Fruit fly (Drosophila melanogaster) whole organism, embryonic: ENCODE measurements around the gene Obp73a.

Experiments
- Atf-2 ChIP-seq: fragments of 200-800 bp; sonication (Bioruptor generic); optimal IDR thresholded peaks from 2 replicates; lab custom pipeline; 2016; ENCODE audit warnings: missing biosample characterization, missing genetic modification characterization
- CG10147 ChIP-seq: fragments of 200-800 bp; sonication (Bioruptor generic); optimal IDR thresholded peaks from 2 replicates; lab custom pipeline; 2019; ENCODE audit warnings: missing biosample characterization, mild to moderate bottlenecking, missing genetic modification characterization, moderate library complexity
- CG10366 ChIP-seq: fragments of 200-800 bp; sonication (Bioruptor generic); IDR thresholded peaks from 2 replicates; pipeline ENCODE4 v1.3.6; 2022; ENCODE audit warnings: missing biosample characterization, missing genetic modification characterization
- CG11398 ChIP-seq: fragments of 200-800 bp; sonication (Bioruptor generic); optimal IDR thresholded peaks from 2 replicates; lab custom pipeline; 2016; ENCODE audit warnings: missing biosample characterization, missing genetic modification characterization
- CG13287 ChIP-seq: fragments of 200-800 bp; sonication (Bioruptor generic); IDR thresholded peaks from 2 replicates; pipeline ENCODE4 v1.3.6; 2022; ENCODE audit warnings: missing biosample characterization, missing genetic modification characterization; ENCODE audit not compliant: partially characterized antibody
- CG1603 ChIP-seq: fragments of 200-800 bp; sonication (Bioruptor generic); optimal IDR thresholded peaks from 2 replicates; lab custom pipeline; 2019; ENCODE audit warnings: missing biosample characterization, mild to moderate bottlenecking, missing genetic modification characterization, moderate library complexity
- CG2678 ChIP-seq: fragments of 200-800 bp; sonication (Bioruptor generic); optimal IDR thresholded peaks from 3 replicates; lab custom pipeline; 2019; ENCODE audit warnings: missing biosample characterization, mild to moderate bottlenecking, missing genetic modification characterization, moderate library complexity
- CG30020 ChIP-seq: fragments of 200-800 bp; optimal IDR thresholded peaks from 2 replicates; lab custom pipeline; 2019; ENCODE audit warnings: missing biosample characterization, mild to moderate bottlenecking, missing genetic modification characterization, moderate library complexity
- CG32772 ChIP-seq: fragments of 200-800 bp; sonication (Bioruptor generic); IDR thresholded peaks from 2 replicates; pipeline ENCODE4 v1.3.6; 2022; ENCODE audit warnings: missing biosample characterization, missing genetic modification characterization
- CG4404 ChIP-seq: fragments of 200-800 bp; sonication (Bioruptor generic); IDR thresholded peaks from 2 replicates; pipeline ENCODE4 v1.3.6; 2022; ENCODE audit warnings: missing biosample characterization, missing genetic modification characterization
- CG6689 ChIP-seq: fragments of 200-800 bp; sonication (Bioruptor generic); IDR thresholded peaks from 2 replicates; pipeline ENCODE4 v1.3.6; 2022; ENCODE audit warnings: missing biosample characterization, missing genetic modification characterization
- CG6854 ChIP-seq: fragments of 200-800 bp; sonication (Bioruptor generic); optimal IDR thresholded peaks from 3 replicates; lab custom pipeline; 2017; ENCODE audit warnings: missing biosample characterization, mild to moderate bottlenecking, missing genetic modification characterization
- CG7786 ChIP-seq: fragments of 200-800 bp; sonication (Bioruptor generic); optimal IDR thresholded peaks from 2 replicates; lab custom pipeline; 2016; ENCODE audit warnings: missing biosample characterization, missing genetic modification characterization
- CG8478 ChIP-seq: fragments of >200 bp; optimal IDR thresholded peaks from 2 replicates; lab custom pipeline; 2018
- CG9215 ChIP-seq: fragments of 200-800 bp; sonication (Bioruptor generic); IDR thresholded peaks from 2 replicates; pipeline ENCODE4 v1.3.6; 2022; ENCODE audit warnings: missing biosample characterization, missing genetic modification characterization
- CTCF ChIP-seq: fragments of 200-800 bp; sonication (Bioruptor generic); optimal IDR thresholded peaks from 2 replicates; lab custom pipeline; 2017; ENCODE audit warnings: missing biosample characterization, mild to moderate bottlenecking, missing genetic modification characterization, moderate library complexity
- CkIIα-i1 ChIP-seq: fragments of 200-800 bp; sonication (Bioruptor generic); IDR thresholded peaks from 2 replicates; pipeline ENCODE4 v1.3.6; 2022; ENCODE audit warnings: missing biosample characterization, missing genetic modification characterization
- Dek ChIP-seq: fragments of 200-800 bp; sonication (Bioruptor generic); optimal IDR thresholded peaks from 3 replicates; lab custom pipeline; 2019; ENCODE audit warnings: missing biosample characterization, mild to moderate bottlenecking, missing genetic modification characterization, moderate library complexity
- Doc2 ChIP-seq: fragments of 200-800 bp; sonication (Bioruptor generic); IDR thresholded peaks from 2 replicates; pipeline ENCODE4 v1.3.6; 2022; ENCODE audit warnings: missing biosample characterization, missing genetic modification characterization
- Dref ChIP-seq: fragments of 200-800 bp; sonication (Bioruptor generic); IDR thresholded peaks from 2 replicates; pipeline ENCODE4 v1.3.6; 2022; ENCODE audit warnings: missing biosample characterization, missing genetic modification characterization
- E2f2 ChIP-seq: fragments of 200-800 bp; sonication (Bioruptor generic); IDR thresholded peaks from 2 replicates; pipeline ENCODE4 v1.3.6; 2022; ENCODE audit warnings: missing biosample characterization, missing genetic modification characterization
- Ets65A ChIP-seq: fragments of 200-800 bp; sonication (Bioruptor generic); peaks from one replicate; lab custom pipeline; 2016; ENCODE audit warnings: missing biosample characterization, missing genetic modification characterization
- Fer3 ChIP-seq: fragments of 200-800 bp; sonication (Bioruptor generic); optimal IDR thresholded peaks from 2 replicates; lab custom pipeline; 2018; ENCODE audit warnings: missing biosample characterization, mild to moderate bottlenecking, missing genetic modification characterization, moderate library complexity
- GATAe ChIP-seq: fragments of 200-800 bp; sonication (Bioruptor generic); conservative IDR thresholded peaks from 2 replicates; pipeline ENCODE4 v1.3.6; 2022; ENCODE audit warnings: missing biosample characterization, missing genetic modification characterization
- HLH54F ChIP-seq: fragments of 200-800 bp; sonication (Bioruptor generic); optimal IDR thresholded peaks from 3 replicates; lab custom pipeline; 2016; ENCODE audit warnings: missing biosample characterization, missing genetic modification characterization
- Hand ChIP-seq: fragments of 200-800 bp; sonication (Bioruptor generic); optimal IDR thresholded peaks from 2 replicates; lab custom pipeline; 2017; ENCODE audit warnings: mild to moderate bottlenecking, missing biosample characterization, missing genetic modification reagents, missing genetic modification characterization
- MBD-R2 ChIP-seq: fragments of 200-800 bp; sonication (Bioruptor generic); IDR thresholded peaks from 2 replicates; pipeline ENCODE4 v1.3.6; 2022; ENCODE audit warnings: missing biosample characterization, missing genetic modification characterization
- Mad ChIP-seq: fragments of 200-800 bp; sonication (Bioruptor generic); optimal IDR thresholded peaks from 2 replicates; lab custom pipeline; 2016; ENCODE audit warnings: missing biosample characterization, missing genetic modification characterization
- Rfx ChIP-seq: fragments of 200-800 bp; sonication (Bioruptor generic); IDR thresholded peaks from 2 replicates; pipeline ENCODE4 v1.3.6; 2022; ENCODE audit warnings: missing biosample characterization, missing genetic modification characterization
- bbx ChIP-seq: fragments of 200-800 bp; sonication (Bioruptor generic); IDR thresholded peaks from 2 replicates; pipeline ENCODE4 v1.3.6; 2022; ENCODE audit warnings: missing biosample characterization, missing genetic modification characterization; ENCODE audit not compliant: partially characterized antibody
- btn ChIP-seq: fragments of 200-800 bp; sonication (Bioruptor generic); optimal IDR thresholded peaks from 2 replicates; lab custom pipeline; 2016; ENCODE audit warnings: missing biosample characterization, missing genetic modification characterization
- cas ChIP-seq: fragments of 200-800 bp; sonication (Bioruptor generic); IDR thresholded peaks from 2 replicates; pipeline ENCODE4 v1.3.6; 2022; ENCODE audit warnings: missing biosample characterization, missing genetic modification characterization
- corto ChIP-seq: fragments of 200-800 bp; sonication (Bioruptor generic); optimal IDR thresholded peaks from 2 replicates; lab custom pipeline; 2016; ENCODE audit warnings: missing biosample characterization, mild to moderate bottlenecking, missing genetic modification characterization, moderate library complexity
- cwo ChIP-seq: fragments of 200-800 bp; sonication (Bioruptor generic); optimal IDR thresholded peaks from 3 replicates; lab custom pipeline; 2017; ENCODE audit warnings: missing biosample characterization, missing genetic modification characterization, mild to moderate bottlenecking, moderate library complexity, missing genetic modification reagents
- disco-r ChIP-seq: fragments of 200-800 bp; sonication (Bioruptor generic); optimal IDR thresholded peaks from 2 replicates; lab custom pipeline; 2016; ENCODE audit warnings: missing biosample characterization, missing genetic modification characterization
- eyg ChIP-seq: fragments of 200-800 bp; sonication (Bioruptor generic); optimal IDR thresholded peaks from 3 replicates; lab custom pipeline; 2016; ENCODE audit warnings: missing biosample characterization, missing genetic modification characterization
- fd96Cb ChIP-seq: fragments of 200-800 bp; sonication (Bioruptor generic); optimal IDR thresholded peaks from 2 replicates; lab custom pipeline; 2018; ENCODE audit warnings: missing biosample characterization, mild to moderate bottlenecking, missing genetic modification characterization, moderate library complexity
- gsb ChIP-seq: fragments of 200-800 bp; sonication (Bioruptor generic); IDR thresholded peaks from 2 replicates; pipeline ENCODE4 v1.3.6; 2022; ENCODE audit warnings: missing biosample characterization, missing genetic modification characterization
- hb ChIP-seq: fragments of 200-800 bp; sonication (Bioruptor generic); IDR thresholded peaks from 3 replicates; pipeline ENCODE4 v1.3.6; 2022; ENCODE audit warnings: missing biosample characterization, missing genetic modification characterization; ENCODE audit not compliant: partially characterized antibody
- hbn ChIP-seq: fragments of 200-800 bp; sonication (Bioruptor generic); IDR thresholded peaks from 2 replicates; pipeline ENCODE4 v1.3.6; 2022; ENCODE audit warnings: missing biosample characterization, missing genetic modification characterization; ENCODE audit not compliant: partially characterized antibody
- lmd ChIP-seq: fragments of 200-800 bp; sonication (Bioruptor generic); IDR thresholded peaks from 2 replicates; pipeline ENCODE4 v1.3.6; 2022; ENCODE audit warnings: missing biosample characterization, missing genetic modification characterization
- lov ChIP-seq, 2 experiments: fragments of 200-800 bp in 1 of 2; fragments of >200 bp in 1 of 2; sonication (Bioruptor generic) in 1 of 2; IDR thresholded peaks in 1 of 2; optimal IDR thresholded peaks in 1 of 2; 2 replicates in 1 of 2; 3 replicates in 1 of 2; pipeline versions ENCODE4 v1.3.6 to Lab custom; 2017 to 2022; ENCODE audit warnings: missing biosample characterization in 1 of 2, missing genetic modification characterization in 1 of 2
- mam ChIP-seq: fragments of 200-800 bp; sonication (Bioruptor generic); optimal IDR thresholded peaks from 3 replicates; lab custom pipeline; 2016; ENCODE audit warnings: missing biosample characterization, missing genetic modification characterization
- mirr ChIP-seq: fragments of 200-800 bp; sonication (Bioruptor generic); optimal IDR thresholded peaks from 3 replicates; lab custom pipeline; 2018; ENCODE audit warnings: missing biosample characterization, mild to moderate bottlenecking, missing genetic modification characterization
- onecut ChIP-seq: fragments of 200-800 bp; sonication (Bioruptor generic); IDR thresholded peaks from 2 replicates; pipeline ENCODE4 v1.3.6; 2022; ENCODE audit warnings: missing biosample characterization, missing genetic modification characterization
- org-1 ChIP-seq: fragments of 200-800 bp; sonication (Bioruptor generic); optimal IDR thresholded peaks from 2 replicates; lab custom pipeline; 2017; ENCODE audit warnings: missing biosample characterization, missing genetic modification characterization
- sens ChIP-seq: fragments of 200-800 bp; sonication (Bioruptor generic); peaks from one replicate; lab custom pipeline; 2016; ENCODE audit warnings: missing biosample characterization, missing genetic modification characterization
- shn ChIP-seq: fragments of 200-800 bp; sonication (Bioruptor generic); optimal IDR thresholded peaks from 3 replicates; lab custom pipeline; 2016; ENCODE audit warnings: missing biosample characterization, missing genetic modification characterization
- trem ChIP-seq: fragments of 200-800 bp; optimal IDR thresholded peaks from 3 replicates; lab custom pipeline; 2019; ENCODE audit warnings: missing biosample characterization, mild to moderate bottlenecking, missing genetic modification characterization, moderate library complexity
- tx ChIP-seq: fragments of 200-800 bp; sonication (Bioruptor generic); optimal IDR thresholded peaks from 2 replicates; lab custom pipeline; 2016; ENCODE audit warnings: missing biosample characterization, missing genetic modification characterization

Obp73a gene

dm6 chr3L:16986062-16987013 is 42.2 kb downstream of the Obp73a start (continued):
- TF ChIP-seq cwo = peak; percentile 28
- no peak for TF ChIP-seq onecut (GFP tag; lab: Robert Waterston, UW)
- peak; percentile 71 for TF ChIP-seq Rfx (GFP tag; lab: Robert Waterston, UW)
- peak; percentile 42 for TF ChIP-seq CG6689
- TF ChIP-seq CG10147 (GFP tag; lab: Kevin White, UChicago) = peak; percentile 37
- TF ChIP-seq disco-r (GFP tag; lab: Kevin White, UChicago) = no peak
- TF ChIP-seq Dref (GFP tag; lab: Robert Waterston, UW) = no peak
- no peak for TF ChIP-seq eyg (GFP tag; lab: Kevin White, UChicago)
- TF ChIP-seq CkIIα-i1 (GFP tag; lab: Robert Waterston, UW) = no peak
- peak; percentile 36 for TF ChIP-seq Dek (tag; lab: Kevin White, UChicago)
- peak; percentile 13 for TF ChIP-seq tx (GFP tag; lab: Kevin White, UChicago)
- TF ChIP-seq Atf-2 (GFP tag; lab: Kevin White, UChicago) = peak; percentile 24
- peak; percentile 27; the same call in 1 of the 2 replicates for TF ChIP-seq lmd (GFP tag; lab: Robert Waterston, UW)
- TF ChIP-seq trem (tag; lab: Kevin White, UChicago) = no peak
- TF ChIP-seq CTCF = no peak
- TF ChIP-seq mirr (GFP tag; lab: Kevin White, UChicago) = no peak
- no peak for TF ChIP-seq hbn (GFP tag; lab: Robert Waterston, UW)
- TF ChIP-seq CG2678 (tag; lab: Kevin White, UChicago) = peak; percentile 73
- TF ChIP-seq CG30020 = no peak
- no peak for TF ChIP-seq CG11398 (GFP tag; lab: Kevin White, UChicago)
- TF ChIP-seq mam (GFP tag; lab: Kevin White, UChicago) = peak; percentile 23
- 0 out of 2 replicates have a peak, but pooled peaks have one; percentile 49 for TF ChIP-seq cas (GFP tag; lab: Robert Waterston, UW)
- no peak for TF ChIP-seq corto (GFP tag; lab: Kevin White, UChicago)
- TF ChIP-seq E2f2 (GFP tag; lab: Robert Waterston, UW) = 0 out of 2 replicates have a peak, but pooled peaks have one; percentile 11
- no peak for TF ChIP-seq CG4404
- TF ChIP-seq shn (GFP tag; lab: Kevin White, UChicago) = peak; percentile 38
- TF ChIP-seq Hand (GFP tag; lab: Kevin White, UChicago) = no peak
- TF ChIP-seq sens (GFP tag; lab: Kevin White, UChicago) = peak; percentile 90
- peak; percentile 46 for TF ChIP-seq CG1603 (tag; lab: Kevin White, UChicago)
- TF ChIP-seq MBD-R2 (GFP tag; lab: Robert Waterston, UW) = no peak; the same call in 1 of the 2 replicates
- no peak for TF ChIP-seq HLH54F (GFP tag; lab: Kevin White, UChicago)
- peak; percentile 5 for TF ChIP-seq org-1 (GFP tag; lab: Kevin White, UChicago)
- no peak for TF ChIP-seq hb (GFP tag; lab: Robert Waterston, UW)
- no peak for TF ChIP-seq btn (GFP tag; lab: Kevin White, UChicago)
- TF ChIP-seq CG32772 (GFP tag; lab: Robert Waterston, UW) = peak; percentile 29; the same call in 1 of the 2 replicates
- no peak for TF ChIP-seq lov (optimal IDR thresholded peaks at IDR 0.05; lab: Kevin White, UChicago)
- TF ChIP-seq lov (GFP tag; IDR thresholded peaks at IDR 0.05; lab: Robert Waterston, UW) = no peak
- TF ChIP-seq gsb (GFP tag; lab: Robert Waterston, UW) = no peak
- TF ChIP-seq fd96Cb (tag; lab: Kevin White, UChicago) = peak; percentile 54
- TF ChIP-seq GATAe (GFP tag; lab: Robert Waterston, UW) = no peak
- TF ChIP-seq Mad (GFP tag; lab: Kevin White, UChicago) = no peak
- TF ChIP-seq CG9215 (GFP tag; lab: Robert Waterston, UW) = peak; percentile 51; the same call in 1 of the 2 replicates
- TF ChIP-seq CG8478 = no peak
- TF ChIP-seq Fer3 (tag; lab: Kevin White, UChicago) = no peak
- TF ChIP-seq CG7786 (GFP tag; lab: Kevin White, UChicago) = peak; percentile 11
- TF ChIP-seq CG6854 = peak; percentile 14
- TF ChIP-seq Doc2 (GFP tag; lab: Robert Waterston, UW) = no peak
- peak; percentile 86 for TF ChIP-seq Ets65A (GFP tag; lab: Kevin White, UChicago)
- peak; percentile 19; the same call in 1 of the 2 replicates for TF ChIP-seq CG13287
- peak; percentile 30 for TF ChIP-seq CG10366
- no peak for TF ChIP-seq bbx (GFP tag; lab: Robert Waterston, UW)
